Fruit fly (Drosophila melanogaster) whole organism, wandering third instar larva: Measurements from ENCODE around the gene CG42340.

Experiments
- Abd-B ChIP-seq: fragments of >200 bp; optimal IDR thresholded peaks from 2 replicates; lab custom pipeline; 2017; ENCODE audit warnings: missing biosample characterization, missing genetic modification characterization
- CG32264 ChIP-seq: fragments of 200-800 bp; sonication (Bioruptor generic); optimal IDR thresholded peaks from 2 replicates; lab custom pipeline; 2016; ENCODE audit warnings: missing biosample characterization, missing genetic modification characterization
- Dfd ChIP-seq: fragments of >200 bp; optimal IDR thresholded peaks from 2 replicates; lab custom pipeline; 2017; ENCODE audit warnings: missing biosample characterization, missing genetic modification characterization
- Hnf4 ChIP-seq: fragments of 200-800 bp; sonication (Bioruptor generic); optimal IDR thresholded peaks from 2 replicates; lab custom pipeline; 2016; ENCODE audit warnings: missing biosample characterization, mild to moderate bottlenecking, missing genetic modification characterization
- br ChIP-seq: fragments of 200-800 bp; sonication (Bioruptor generic); optimal IDR thresholded peaks from 2 replicates; lab custom pipeline; 2016; ENCODE audit warnings: missing biosample characterization, missing genetic modification characterization
- dmrt93B ChIP-seq: fragments of 200-800 bp; sonication (Bioruptor generic); optimal IDR thresholded peaks from 2 replicates; lab custom pipeline; 2018; ENCODE audit warnings: missing biosample characterization, mild to moderate bottlenecking, missing genetic modification characterization
- h ChIP-seq: fragments of 200-800 bp; sonication (Bioruptor generic); optimal IDR thresholded peaks from 3 replicates; lab custom pipeline; 2016; ENCODE audit warnings: missing biosample characterization, mild to moderate bottlenecking, missing genetic modification characterization
- rgr ChIP-seq: fragments of 200-800 bp; sonication (Bioruptor generic); optimal IDR thresholded peaks from 3 replicates; lab custom pipeline; 2016; ENCODE audit warnings: missing biosample characterization, mild to moderate bottlenecking, missing genetic modification characterization
- sv ChIP-seq: fragments of 200-800 bp; sonication (Bioruptor generic); optimal IDR thresholded peaks from 3 replicates; lab custom pipeline; 2016; ENCODE audit warnings: missing biosample characterization, missing genetic modification characterization
- tai ChIP-seq: sonication (Bioruptor generic); optimal IDR thresholded peaks from 2 replicates; lab custom pipeline; 2016; ENCODE audit warnings: missing biosample characterization, missing genetic modification characterization

- no peak for TF ChIP-seq br (GFP tag; lab: Kevin White, UChicago)
- no peak for TF ChIP-seq Abd-B (GFP tag; lab: Kevin White, UChicago)
- no peak for TF ChIP-seq h (GFP tag; lab: Kevin White, UChicago)
- no peak for TF ChIP-seq tai (GFP tag; lab: Kevin White, UChicago)
- TF ChIP-seq sv = no peak
- TF ChIP-seq Hnf4 (GFP tag; lab: Kevin White, UChicago) = no peak
- no peak for TF ChIP-seq Dfd (GFP tag; lab: Kevin White, UChicago)
- no peak for TF ChIP-seq dmrt93B (GFP tag; lab: Kevin White, UChicago)
- no peak for TF ChIP-seq rgr (GFP tag; lab: Kevin White, UChicago)
- TF ChIP-seq CG32264 (GFP tag; lab: Kevin White, UChicago) = no peak
These were observed 5.2 kb upstream of the CG42340 start for dm6 chrX:6529179-6529766.
